Worm (Caenorhabditis elegans) whole organism, L4/young adult: ENCODE results near the gene C34F6.5.

Experiments
- W03F9.2 ChIP-seq: fragments of 150-350 bp; optimal IDR thresholded peaks from 2 replicates; lab custom pipeline; 2014; ENCODE audit warnings: missing biosample characterization, missing genetic modification characterization
- dao-5 ChIP-seq: sonication (generic microtip); optimal IDR thresholded peaks from 2 replicates; lab custom pipeline; 2016; ENCODE audit warnings: missing genotype, missing genetic modification characterization, moderate library complexity, missing compliant biosample characterization
- him-1 ChIP-seq: sonication (generic microtip); optimal IDR thresholded peaks from 2 replicates; lab custom pipeline; 2016; ENCODE audit warnings: missing genotype, missing genetic modification reagents, missing genetic modification characterization, missing compliant biosample characterization

DNA sequence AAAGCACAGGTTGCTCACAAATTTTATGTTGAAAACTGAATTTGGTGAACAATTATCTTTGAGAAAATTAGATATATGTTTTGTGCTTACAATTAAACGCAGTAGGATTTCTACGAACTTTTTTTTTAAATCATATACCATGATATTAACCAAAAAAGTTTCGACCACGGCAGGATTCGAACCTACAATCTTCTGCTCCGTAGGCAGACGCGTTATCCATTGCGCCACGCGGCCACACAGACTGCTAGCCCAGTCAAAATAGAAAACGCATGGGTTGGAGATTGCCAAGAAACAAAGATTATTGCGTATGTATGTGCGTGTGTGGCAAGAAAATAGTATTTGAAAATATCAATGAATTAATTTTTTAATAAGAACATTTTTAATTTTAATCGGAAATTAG lies 43.7 kb upstream of the C34F6.5 start:
- TF ChIP-seq him-1, result peak; percentile 37
- TF ChIP-seq W03F9.2 (tag; lab: Kevin White, UChicago), result peak; percentile 24
- TF ChIP-seq dao-5, result no peak
